Worm (Caenorhabditis elegans): ENCODE measurements around the gene rpn-9.

The rpn-9 gene

ce11 chrII:11240214-11240613 is 1.5 kb upstream of the rpn-9 start:
- TF ChIP-seq ceh-36 (tag; optimal IDR thresholded peaks at IDR 0.05) = no peak
- TF ChIP-seq aly-1 (tag; optimal IDR thresholded peaks at IDR 0.05) = no peak
- TF ChIP-seq B0310.2 (tag; optimal IDR thresholded peaks at IDR 0.05) = no peak
- TF ChIP-seq ama-1 (optimal IDR thresholded peaks at IDR 0.05) = no peak
- TF ChIP-seq ceh-13 (GFP tag; optimal IDR thresholded peaks at IDR 0.05) = no peak
- TF ChIP-seq scrt-1 (GFP tag; IDR thresholded peaks at IDR 0.05) = no peak
- no peak for TF ChIP-seq hmg-4 (GFP tag; optimal IDR thresholded peaks at IDR 0.05)
- TF ChIP-seq pes-1 (GFP tag; IDR thresholded peaks at IDR 0.05) = no peak
- TF ChIP-seq sea-1 (GFP tag; conservative IDR thresholded peaks at IDR 0.05) = no peak
- no peak for TF ChIP-seq tra-4 (tag; optimal IDR thresholded peaks at IDR 0.05)
- TF ChIP-seq flt-1 (GFP tag; IDR thresholded peaks at IDR 0.05) = no peak
- TF ChIP-seq tbx-37 (GFP tag; conservative IDR thresholded peaks at IDR 0.05) = no peak
- no peak for TF ChIP-seq hnd-1 (tag; optimal IDR thresholded peaks at IDR 0.05)
- TF ChIP-seq tbx-11 (GFP tag; IDR thresholded peaks at IDR 0.05) = no peak

ce11 chrII:11237099-11237498 is 1.6 kb downstream of the rpn-9 start, which contains the start of gene fndc-1:
Gene fndc-1, minus strand, starts transcription at chrII:11237325.
- TF ChIP-seq tbx-11 (GFP tag; IDR thresholded peaks at IDR 0.05) = no peak

- TF ChIP-seq tbx-37 (GFP tag; conservative IDR thresholded peaks at IDR 0.05) (no peak), ama-1 (optimal IDR thresholded peaks at IDR 0.05) (peak; percentile 2)
These were observed 2.4 kb downstream of the rpn-9 start, which contains the start of gene cchl-1 for ce11 chrII:11236274-11236673. Gene cchl-1, minus strand, starts transcription at chrII:11236387.

ce11 chrII:11234751-11235150 is 4.0 kb downstream of the rpn-9 start, which contains the start of gene cox-15:
Gene cox-15, minus strand, starts transcription at chrII:11234952.
- TF ChIP-seq hmbx-1 (tag; optimal IDR thresholded peaks at IDR 0.05) = no peak
- no peak for TF ChIP-seq B0310.2 (tag; optimal IDR thresholded peaks at IDR 0.05)
- TF ChIP-seq flt-1 (GFP tag; IDR thresholded peaks at IDR 0.05) = no peak
- no peak for TF ChIP-seq hnd-1 (tag; optimal IDR thresholded peaks at IDR 0.05)

ce11 chrII:11226379-11226778 is 12.3 kb downstream of the rpn-9 start, which contains the start of gene T06D8.2:
Gene T06D8.2, plus strand, starts transcription at chrII:11226679.
- no peak for TF ChIP-seq ets-7 (tag; optimal IDR thresholded peaks at IDR 0.05)
- no peak for TF ChIP-seq B0310.2 (tag; optimal IDR thresholded peaks at IDR 0.05)
- TF ChIP-seq ama-1 (optimal IDR thresholded peaks at IDR 0.05) = no peak
- TF ChIP-seq flt-1 (GFP tag; IDR thresholded peaks at IDR 0.05) = no peak
- no peak for TF ChIP-seq hmg-4 (GFP tag; optimal IDR thresholded peaks at IDR 0.05)

- TF ChIP-seq F13C5.2 (tag; optimal IDR thresholded peaks at IDR 0.05) (peak; percentile 38), sea-1 (GFP tag; conservative IDR thresholded peaks at IDR 0.05) (no peak), scrt-1 (GFP tag; IDR thresholded peaks at IDR 0.05) (no peak), tra-4 (tag; optimal IDR thresholded peaks at IDR 0.05) (no peak), aly-1 (tag; optimal IDR thresholded peaks at IDR 0.05) (no peak)
These were observed 14.7 kb downstream of the rpn-9 start for ce11 chrII:11224045-11224481.

- TF ChIP-seq B0310.2 (tag; optimal IDR thresholded peaks at IDR 0.05) = no peak
- TF ChIP-seq sea-1 (GFP tag; conservative IDR thresholded peaks at IDR 0.05) = no peak
- no peak for TF ChIP-seq hmg-4 (GFP tag; optimal IDR thresholded peaks at IDR 0.05)
- TF ChIP-seq F13C5.2 (tag; optimal IDR thresholded peaks at IDR 0.05) = no peak
- no peak for TF ChIP-seq tra-4 (tag; optimal IDR thresholded peaks at IDR 0.05)
- TF ChIP-seq scrt-1 (GFP tag; IDR thresholded peaks at IDR 0.05) = no peak
- TF ChIP-seq tbx-37 (GFP tag; conservative IDR thresholded peaks at IDR 0.05) = no peak
- TF ChIP-seq ets-7 (tag; optimal IDR thresholded peaks at IDR 0.05) = no peak
- TF ChIP-seq hmbx-1 (tag; optimal IDR thresholded peaks at IDR 0.05) = no peak
- TF ChIP-seq ceh-13 (GFP tag; optimal IDR thresholded peaks at IDR 0.05) = no peak
- TF ChIP-seq pes-1 (GFP tag; IDR thresholded peaks at IDR 0.05) = no peak
- TF ChIP-seq flt-1 (GFP tag; IDR thresholded peaks at IDR 0.05) = no peak
- no peak for TF ChIP-seq ceh-36 (tag; optimal IDR thresholded peaks at IDR 0.05)
- no peak for TF ChIP-seq tbx-11 (GFP tag; IDR thresholded peaks at IDR 0.05)
These were observed 16.9 kb downstream of the rpn-9 start, which contains the start of gene plpr-1 for ce11 chrII:11221771-11222355. Gene plpr-1, plus strand, starts transcription at chrII:11222305.

- no peak for TF ChIP-seq tbx-37 (GFP tag; conservative IDR thresholded peaks at IDR 0.05)
- no peak for TF ChIP-seq sea-1 (GFP tag; conservative IDR thresholded peaks at IDR 0.05)
- TF ChIP-seq tbx-11 (GFP tag; IDR thresholded peaks at IDR 0.05) = no peak
- no peak for TF ChIP-seq flt-1 (GFP tag; IDR thresholded peaks at IDR 0.05)
- no peak for TF ChIP-seq hmbx-1 (tag; optimal IDR thresholded peaks at IDR 0.05)
- no peak for TF ChIP-seq ceh-36 (tag; optimal IDR thresholded peaks at IDR 0.05)
- no peak for TF ChIP-seq hnd-1 (tag; optimal IDR thresholded peaks at IDR 0.05)
- no peak for TF ChIP-seq aly-1 (tag; optimal IDR thresholded peaks at IDR 0.05)
- no peak for TF ChIP-seq B0310.2 (tag; optimal IDR thresholded peaks at IDR 0.05)
- TF ChIP-seq ama-1 (optimal IDR thresholded peaks at IDR 0.05) = no peak
- no peak for TF ChIP-seq ceh-13 (GFP tag; optimal IDR thresholded peaks at IDR 0.05)
- no peak for TF ChIP-seq tra-4 (tag; optimal IDR thresholded peaks at IDR 0.05)
These were observed 32.9 kb downstream of the rpn-9 start for ce11 chrII:11205783-11206182.

ce11 chrII:11204731-11205130 is 34.0 kb downstream of the rpn-9 start:
- TF ChIP-seq ceh-13 (GFP tag; optimal IDR thresholded peaks at IDR 0.05) = no peak
- no peak for TF ChIP-seq ama-1 (optimal IDR thresholded peaks at IDR 0.05)
- TF ChIP-seq F13C5.2 (tag; optimal IDR thresholded peaks at IDR 0.05) = no peak
- no peak for TF ChIP-seq pes-1 (GFP tag; IDR thresholded peaks at IDR 0.05)
- TF ChIP-seq B0310.2 (tag; optimal IDR thresholded peaks at IDR 0.05) = no peak
- TF ChIP-seq aly-1 (tag; optimal IDR thresholded peaks at IDR 0.05) = no peak
- no peak for TF ChIP-seq sea-1 (GFP tag; conservative IDR thresholded peaks at IDR 0.05)
- TF ChIP-seq hmbx-1 (tag; optimal IDR thresholded peaks at IDR 0.05) = no peak
- no peak for TF ChIP-seq tbx-11 (GFP tag; IDR thresholded peaks at IDR 0.05)

All from whole organism, early embryonic.